Worm (Caenorhabditis elegans): ENCODE measurements around the gene F22H10.3.
A peak's percentile ranks its signal among the peaks of the same experiment; 100 is the strongest.

The F22H10.3 gene

ce11 chrX:16674632-16675031 is 2.9 kb downstream of the F22H10.3 start, which contains the start of gene tag-343:
TSS of gene tag-343 (minus strand) at chrX:16674732.
- TF ChIP-seq zip-5 (tag; optimal IDR thresholded peaks at IDR 0.05) (no peak), ceh-6 (GFP tag; optimal IDR thresholded peaks at IDR 0.05) (no peak), ceh-31 (tag; optimal IDR thresholded peaks at IDR 0.05) (no peak), pha-4 (tag; optimal IDR thresholded peaks at IDR 0.05) (no peak), sox-4 (tag; optimal IDR thresholded peaks at IDR 0.05) (no peak)

- no peak for TF ChIP-seq T23F11.4 (GFP tag; optimal IDR thresholded peaks at IDR 0.05)
These were observed 4.8 kb downstream of the F22H10.3 start for ce11 chrX:16672661-16673060.

- TF ChIP-seq unc-3 (GFP tag; conservative IDR thresholded peaks at IDR 0.05) (no peak), unc-3 (tag; optimal IDR thresholded peaks at IDR 0.05) (no peak), zip-5 (tag; optimal IDR thresholded peaks at IDR 0.05) (no peak), hlh-15 (tag; optimal IDR thresholded peaks at IDR 0.05) (no peak), C38D4.7 (GFP tag; optimal IDR thresholded peaks at IDR 0.05) (no peak), sox-4 (tag; optimal IDR thresholded peaks at IDR 0.05) (no peak), ceh-45 (GFP tag; IDR thresholded peaks at IDR 0.05) (no peak), ahr-1 (tag; optimal IDR thresholded peaks at IDR 0.05) (no peak), K09A11.1 (tag; optimal IDR thresholded peaks at IDR 0.05; ENCODE audit: insufficient read depth) (no peak), tbx-2 (tag; optimal IDR thresholded peaks at IDR 0.05) (no peak), fax-1 (tag; optimal IDR thresholded peaks at IDR 0.05) (no peak), ceh-2 (tag; optimal IDR thresholded peaks at IDR 0.05) (no peak), dmd-4 (tag; optimal IDR thresholded peaks at IDR 0.05; ENCODE audit: borderline replicate concordance) (no peak), pat-9 (tag; optimal IDR thresholded peaks at IDR 0.05) (no peak), nhr-11 (tag; optimal IDR thresholded peaks at IDR 0.05) (no peak), fkh-10 (GFP tag; optimal IDR thresholded peaks at IDR 0.05) (no peak), pag-3 (tag; optimal IDR thresholded peaks at IDR 0.05; ENCODE audit: borderline replicate concordance) (no peak), ceh-6 (GFP tag; optimal IDR thresholded peaks at IDR 0.05) (no peak), C08G9.2 (tag; optimal IDR thresholded peaks at IDR 0.05) (no peak)
These were observed 6.3 kb downstream of the F22H10.3 start for ce11 chrX:16671234-16671633.

- no peak for TF ChIP-seq ahr-1 (tag; optimal IDR thresholded peaks at IDR 0.05)
- TF ChIP-seq elt-2 (tag; optimal IDR thresholded peaks at IDR 0.05): peak; percentile 67
These were observed 8.4 kb downstream of the F22H10.3 start for ce11 chrX:16669106-16669505.

- no peak for TF ChIP-seq hlh-13 (GFP tag; optimal IDR thresholded peaks at IDR 0.05)
- no peak for TF ChIP-seq pha-2 (tag; optimal IDR thresholded peaks at IDR 0.05)
- no peak for TF ChIP-seq unc-86 (tag; optimal IDR thresholded peaks at IDR 0.05)
- TF ChIP-seq pqm-1 (tag; optimal IDR thresholded peaks at IDR 0.05): no peak
These were observed 10.0 kb downstream of the F22H10.3 start for ce11 chrX:16667515-16667914.

- TF ChIP-seq nhr-11 (tag; optimal IDR thresholded peaks at IDR 0.05) (no peak), pax-1 (tag; optimal IDR thresholded peaks at IDR 0.05) (no peak), odd-2 (tag; optimal IDR thresholded peaks at IDR 0.05) (no peak), ceh-14 (tag; optimal IDR thresholded peaks at IDR 0.05) (no peak), ceh-9 (tag; optimal IDR thresholded peaks at IDR 0.05) (no peak), tbx-7 (tag; optimal IDR thresholded peaks at IDR 0.05) (no peak), F13H6.1 (tag; optimal IDR thresholded peaks at IDR 0.05) (no peak), dmd-4 (tag; optimal IDR thresholded peaks at IDR 0.05; ENCODE audit: borderline replicate concordance) (no peak)
These were observed 14.8 kb downstream of the F22H10.3 start, which contains the start of gene F43B10.1 for ce11 chrX:16662723-16663122. TSS of gene F43B10.1 (minus strand) at chrX:16662823.

Data from whole organism, late embryonic.